Fruit fly (Drosophila melanogaster) whole organism, prepupa: ENCODE measurements around the gene CG15528.

Experiments
- CG10631 ChIP-seq: fragments of 200-800 bp; sonication (Bioruptor generic); optimal IDR thresholded peaks from 2 replicates; lab custom pipeline; 2016; ENCODE audit warnings: missing biosample characterization, missing genetic modification characterization
- CG10669 ChIP-seq: fragments of 200-800 bp; sonication (Bioruptor generic); optimal IDR thresholded peaks from 3 replicates; lab custom pipeline; 2018; ENCODE audit warnings: missing biosample characterization, mild to moderate bottlenecking, missing genetic modification characterization, moderate library complexity
- CG11294 ChIP-seq: fragments of 200-800 bp; sonication (Bioruptor generic); IDR thresholded peaks from 2 replicates; pipeline ENCODE4 v1.3.6; 2022; ENCODE audit warnings: missing biosample characterization, missing genetic modification characterization
- CG11762 ChIP-seq: fragments of 200-800 bp; sonication (Bioruptor generic); optimal IDR thresholded peaks from 3 replicates; lab custom pipeline; 2016; ENCODE audit warnings: missing biosample characterization, missing genetic modification characterization; ENCODE audit not compliant: insufficient read depth
- CG11902 ChIP-seq: fragments of 200-800 bp; sonication (Bioruptor generic); optimal IDR thresholded peaks from 3 replicates; lab custom pipeline; 2016; ENCODE audit warnings: missing biosample characterization, missing genetic modification characterization
- CG15336 ChIP-seq: fragments of 200-800 bp; sonication (Bioruptor generic); IDR thresholded peaks from 2 replicates; pipeline ENCODE4 v1.3.6; 2022; ENCODE audit warnings: missing biosample characterization, missing genetic modification characterization
- CG1621 ChIP-seq: fragments of 200-800 bp; sonication (Bioruptor generic); optimal IDR thresholded peaks from 3 replicates; lab custom pipeline; 2018; ENCODE audit warnings: missing biosample characterization, mild to moderate bottlenecking, missing genetic modification characterization
- CG3032 ChIP-seq: fragments of 200-800 bp; optimal IDR thresholded peaks from 2 replicates; lab custom pipeline; 2019; ENCODE audit warnings: missing biosample characterization, mild to moderate bottlenecking, missing genetic modification characterization, moderate library complexity
- CG31627 ChIP-seq: fragments of 200-800 bp; sonication (Bioruptor generic); optimal IDR thresholded peaks from 3 replicates; lab custom pipeline; 2016; ENCODE audit warnings: missing biosample characterization, missing genetic modification characterization
- CG32006 ChIP-seq: fragments of 200-800 bp; sonication (Bioruptor generic); optimal IDR thresholded peaks from 3 replicates; lab custom pipeline; 2017; ENCODE audit warnings: missing biosample characterization, mild to moderate bottlenecking, missing genetic modification characterization
- CG3919 ChIP-seq: fragments of 200-800 bp; sonication (Bioruptor generic); optimal IDR thresholded peaks from 3 replicates; lab custom pipeline; 2016; ENCODE audit warnings: missing biosample characterization, missing genetic modification characterization
- CG4318 ChIP-seq: fragments of 200-800 bp; sonication (Bioruptor generic); optimal IDR thresholded peaks from 3 replicates; lab custom pipeline; 2017; ENCODE audit warnings: missing biosample characterization, mild to moderate bottlenecking, missing genetic modification characterization
- CG6163 ChIP-seq: fragments of 200-800 bp; sonication (Bioruptor generic); IDR thresholded peaks from 3 replicates; pipeline ENCODE4 v1.3.6; 2022; ENCODE audit warnings: missing biosample characterization, missing genetic modification characterization
- CG6276 ChIP-seq: fragments of 200-800 bp; sonication (Bioruptor generic); optimal IDR thresholded peaks from 2 replicates; lab custom pipeline; 2017; ENCODE audit warnings: missing biosample characterization, mild to moderate bottlenecking, missing genetic modification characterization
- CG6808 ChIP-seq: fragments of 200-800 bp; sonication (Bioruptor generic); optimal IDR thresholded peaks from 3 replicates; lab custom pipeline; 2017; ENCODE audit warnings: missing biosample characterization, missing genetic modification characterization, mild to moderate bottlenecking, moderate library complexity, missing genetic modification reagents
- CG6854 ChIP-seq: fragments of 200-800 bp; sonication (Bioruptor generic); optimal IDR thresholded peaks from 2 replicates; lab custom pipeline; 2017; ENCODE audit warnings: missing biosample characterization, mild to moderate bottlenecking, missing genetic modification characterization
- CG8119 ChIP-seq: fragments of 200-800 bp; sonication (Bioruptor generic); IDR thresholded peaks from 3 replicates; pipeline ENCODE4 v1.3.6; 2022; ENCODE audit warnings: missing biosample characterization, missing genetic modification characterization
- CG8319 ChIP-seq: fragments of 200-800 bp; sonication (Bioruptor generic); optimal IDR thresholded peaks from 3 replicates; lab custom pipeline; 2016; ENCODE audit warnings: missing biosample characterization, missing genetic modification characterization
- CG8632 ChIP-seq: fragments of 200-800 bp; sonication (Bioruptor generic); optimal IDR thresholded peaks from 3 replicates; lab custom pipeline; 2016; ENCODE audit warnings: missing biosample characterization, missing genetic modification characterization
- CG9139 ChIP-seq: fragments of 200-800 bp; sonication (Bioruptor generic); optimal IDR thresholded peaks from 3 replicates; lab custom pipeline; 2017; ENCODE audit warnings: missing biosample characterization, mild to moderate bottlenecking, missing genetic modification characterization
- Eip78C ChIP-seq: fragments of 200-800 bp; sonication (Bioruptor generic); peaks from one replicate; lab custom pipeline; 2016; ENCODE audit warnings: missing biosample characterization, missing genetic modification characterization
- Eip93F ChIP-seq: fragments of 200-800 bp; sonication (Bioruptor generic); optimal IDR thresholded peaks from 2 replicates; lab custom pipeline; 2016; ENCODE audit warnings: missing biosample characterization, mild to moderate bottlenecking, missing genetic modification characterization
- Ets21C ChIP-seq: fragments of 200-800 bp; sonication (Bioruptor generic); optimal IDR thresholded peaks from 3 replicates; lab custom pipeline; 2016; ENCODE audit warnings: missing biosample characterization, missing genetic modification characterization
- Ets96B ChIP-seq: fragments of 200-800 bp; optimal IDR thresholded peaks from 2 replicates; lab custom pipeline; 2019; ENCODE audit warnings: missing biosample characterization, mild to moderate bottlenecking, missing genetic modification characterization, moderate library complexity
- Gug ChIP-seq: fragments of 200-800 bp; sonication (Bioruptor generic); IDR thresholded peaks from 2 replicates; pipeline ENCODE4 v1.3.6; 2022; ENCODE audit warnings: missing biosample characterization, missing genetic modification characterization
- Hr38 ChIP-seq: sonication (Bioruptor generic); optimal IDR thresholded peaks from 2 replicates; lab custom pipeline; 2016; ENCODE audit warnings: missing biosample characterization, missing genetic modification characterization
- Hr39 ChIP-seq: fragments of 200-800 bp; sonication (Bioruptor generic); optimal IDR thresholded peaks from 2 replicates; lab custom pipeline; 2016; ENCODE audit warnings: missing biosample characterization, missing genetic modification characterization
- Hr4 ChIP-seq: fragments of 200-800 bp; sonication (Bioruptor generic); optimal IDR thresholded peaks from 3 replicates; lab custom pipeline; 2016; ENCODE audit warnings: missing biosample characterization, missing genetic modification characterization
- Lpt ChIP-seq: fragments of 200-800 bp; sonication (Bioruptor generic); optimal IDR thresholded peaks from 3 replicates; lab custom pipeline; 2016; ENCODE audit warnings: missing biosample characterization, missing genetic modification characterization
- Met ChIP-seq: fragments of 200-800 bp; sonication (Bioruptor generic); optimal IDR thresholded peaks from 3 replicates; lab custom pipeline; 2016; ENCODE audit warnings: missing biosample characterization, missing genetic modification characterization
- OdsH ChIP-seq: fragments of 200-800 bp; sonication (Bioruptor generic); optimal IDR thresholded peaks from 3 replicates; lab custom pipeline; 2016; ENCODE audit warnings: missing biosample characterization, missing genetic modification characterization
- Smox ChIP-seq: fragments of 200-800 bp; sonication (Bioruptor generic); optimal IDR thresholded peaks from 3 replicates; lab custom pipeline; 2016; ENCODE audit warnings: missing biosample characterization, missing genetic modification characterization
- Sox102F ChIP-seq: fragments of 200-800 bp; sonication (Bioruptor generic); optimal IDR thresholded peaks from 2 replicates; lab custom pipeline; 2016; ENCODE audit warnings: missing biosample characterization, mild to moderate bottlenecking, missing genetic modification characterization
- Sox14 ChIP-seq: fragments of 200-800 bp; sonication (Bioruptor generic); optimal IDR thresholded peaks from 3 replicates; lab custom pipeline; 2016; ENCODE audit warnings: missing biosample characterization, missing genetic modification characterization
- achi ChIP-seq: fragments of 200-800 bp; sonication (Bioruptor generic); optimal IDR thresholded peaks from 3 replicates; lab custom pipeline; 2016; ENCODE audit warnings: missing biosample characterization, missing genetic modification characterization
- acj6 ChIP-seq: fragments of 200-800 bp; sonication (Bioruptor generic); optimal IDR thresholded peaks from 3 replicates; lab custom pipeline; 2016; ENCODE audit warnings: missing biosample characterization, missing genetic modification characterization
- cyc ChIP-seq: fragments of 200-800 bp; sonication (Bioruptor generic); optimal IDR thresholded peaks from 3 replicates; lab custom pipeline; 2016; ENCODE audit warnings: missing biosample characterization, missing genetic modification characterization
- dac ChIP-seq: fragments of 200-800 bp; sonication (Bioruptor generic); optimal IDR thresholded peaks from 2 replicates; lab custom pipeline; 2017; ENCODE audit warnings: missing biosample characterization, mild to moderate bottlenecking, missing genetic modification characterization
- dsx ChIP-seq: fragments of 200-800 bp; optimal IDR thresholded peaks from 3 replicates; lab custom pipeline; 2019; ENCODE audit warnings: missing biosample characterization, mild to moderate bottlenecking, missing genetic modification characterization, moderate library complexity; ENCODE audit not compliant: poor library complexity, severe bottlenecking
- eg ChIP-seq: fragments of 200-800 bp; sonication (Bioruptor generic); IDR thresholded peaks from 3 replicates; pipeline ENCODE4 v1.3.6; 2022; ENCODE audit warnings: missing biosample characterization, missing genetic modification characterization
- esn ChIP-seq: fragments of 200-800 bp; sonication (Bioruptor generic); optimal IDR thresholded peaks from 2 replicates; lab custom pipeline; 2016; ENCODE audit warnings: missing biosample characterization, mild to moderate bottlenecking, missing genetic modification characterization, moderate library complexity
- fd59A ChIP-seq: fragments of 200-800 bp; sonication (Bioruptor generic); optimal IDR thresholded peaks from 2 replicates; lab custom pipeline; 2017; ENCODE audit warnings: missing biosample characterization, mild to moderate bottlenecking, missing genetic modification characterization, missing genetic modification reagents
- fd85E ChIP-seq: fragments of 200-800 bp; sonication (Bioruptor generic); optimal IDR thresholded peaks from 3 replicates; lab custom pipeline; 2016; ENCODE audit warnings: missing biosample characterization, missing genetic modification characterization
- pdm3 ChIP-seq: fragments of 200-800 bp; sonication (Bioruptor generic); optimal IDR thresholded peaks from 3 replicates; lab custom pipeline; 2016; ENCODE audit warnings: missing biosample characterization, missing genetic modification characterization
- spab ChIP-seq: fragments of 200-800 bp; sonication (Bioruptor generic); optimal IDR thresholded peaks from 2 replicates; lab custom pipeline; 2017; ENCODE audit warnings: missing biosample characterization, mild to moderate bottlenecking, missing genetic modification characterization, missing genetic modification reagents
- ss ChIP-seq, 2 experiments: fragments of 200-800 bp; sonication (Bioruptor generic); optimal IDR thresholded peaks; 2 replicates in 1 of 2; 3 replicates in 1 of 2; lab custom pipeline; 2017 to 2018; ENCODE audit warnings: mild to moderate bottlenecking in 2 of 2, missing biosample characterization in 2 of 2, missing genetic modification characterization in 2 of 2, moderate library complexity in 1 of 2
- svp ChIP-seq: fragments of 200-800 bp; sonication (Bioruptor generic); peaks from one replicate; lab custom pipeline; 2016; ENCODE audit warnings: missing biosample characterization, missing genetic modification characterization
- topi ChIP-seq: fragments of 200-800 bp; sonication (Bioruptor generic); optimal IDR thresholded peaks from 3 replicates; lab custom pipeline; 2016; ENCODE audit warnings: missing biosample characterization, missing genetic modification characterization
- vri ChIP-seq: fragments of 200-800 bp; sonication (Bioruptor generic); optimal IDR thresholded peaks from 3 replicates; lab custom pipeline; 2016; ENCODE audit warnings: missing biosample characterization, mild to moderate bottlenecking, missing genetic modification characterization

CG15528 gene

DNA sequence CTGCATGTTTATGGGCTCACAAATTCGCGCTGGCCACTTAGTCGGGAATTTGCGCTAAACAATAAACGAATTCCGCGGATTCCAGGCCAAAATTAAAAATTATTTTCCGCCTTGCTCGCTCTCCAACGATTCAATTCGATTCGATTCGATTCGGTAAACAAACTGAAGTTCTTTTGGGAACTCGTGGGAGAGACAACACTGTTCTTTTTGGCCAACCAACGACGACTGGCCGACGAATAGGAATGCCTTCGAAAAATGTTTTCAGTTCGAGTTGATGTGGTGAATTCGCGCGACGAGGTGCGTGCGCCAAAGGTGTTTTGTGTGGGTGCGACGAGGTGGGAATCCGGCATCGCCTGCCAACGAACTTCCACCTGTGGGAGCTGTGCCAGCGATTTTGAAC is at the start of gene CG15528:
CG15528 (minus strand) TSS at position 180 of the 400 bp plus-strand sequence.
- TF ChIP-seq CG6854 (no peak), OdsH (GFP tag; lab: Kevin White, UChicago) (no peak), Sox14 (GFP tag; lab: Kevin White, UChicago) (no peak), ss (GFP tag; optimal IDR thresholded peaks at IDR 0.05; lab: Kevin White, UChicago) (no peak), CG8319 (GFP tag; lab: Kevin White, UChicago) (no peak), svp (GFP tag; lab: Kevin White, UChicago) (no peak), Eip93F (no peak), Hr38 (no peak)

dm6 chr3R:30101389-30101935 is 49.5 kb upstream of the CG15528 start:
- TF ChIP-seq dac (GFP tag; lab: Kevin White, UChicago): no peak
- TF ChIP-seq dsx (GFP tag; lab: Kevin White, UChicago): no peak
- no peak for TF ChIP-seq CG10631 (GFP tag; lab: Kevin White, UChicago)
- TF ChIP-seq fd85E (GFP tag; lab: Kevin White, UChicago): no peak
- peak; percentile 46 for TF ChIP-seq pdm3
- TF ChIP-seq CG6163: peak; percentile 71
- TF ChIP-seq Hr39 (GFP tag; lab: Kevin White, UChicago): peak; percentile 47
- peak; percentile 38; the same call in 1 of the 2 replicates for TF ChIP-seq Gug
- no peak for TF ChIP-seq vri (GFP tag; lab: Kevin White, UChicago)
- no peak for TF ChIP-seq CG11762 (GFP tag; lab: Kevin White, UChicago)
- TF ChIP-seq svp (GFP tag; lab: Kevin White, UChicago): peak; percentile 93
- peak; percentile 18 for TF ChIP-seq CG3032 (tag; lab: Kevin White, UChicago)
- TF ChIP-seq CG6276 (GFP tag; lab: Kevin White, UChicago): no peak
- peak; percentile 15 for TF ChIP-seq CG8319 (GFP tag; lab: Kevin White, UChicago)
- TF ChIP-seq Eip93F: no peak
- no peak for TF ChIP-seq Sox102F
- no peak for TF ChIP-seq topi
- no peak for TF ChIP-seq CG11902 (GFP tag; lab: Kevin White, UChicago)
- TF ChIP-seq Met (GFP tag; lab: Kevin White, UChicago): peak; percentile 51
- TF ChIP-seq acj6: peak; percentile 39
- TF ChIP-seq Hr38: no peak
- peak; percentile 27 for TF ChIP-seq Ets96B (tag; lab: Kevin White, UChicago)
- TF ChIP-seq spab: no peak
- no peak for TF ChIP-seq CG3919 (GFP tag; lab: Kevin White, UChicago)
- no peak for TF ChIP-seq fd59A (GFP tag; lab: Kevin White, UChicago)
- no peak for TF ChIP-seq Eip78C (GFP tag; lab: Kevin White, UChicago)
- peak; percentile 7 for TF ChIP-seq CG4318 (GFP tag; lab: Kevin White, UChicago)
- TF ChIP-seq CG11294 (GFP tag; lab: Robert Waterston, UW): 0 out of 2 replicates have a peak, but pooled peaks have one; percentile 16
- TF ChIP-seq cyc: no peak
- TF ChIP-seq OdsH (GFP tag; lab: Kevin White, UChicago): peak; percentile 44
- peak; percentile 46 for TF ChIP-seq CG32006
- peak; percentile 62; the same call in 1 of the 2 replicates for TF ChIP-seq CG15336 (GFP tag; lab: Robert Waterston, UW)
- no peak for TF ChIP-seq achi (GFP tag; lab: Kevin White, UChicago)
- TF ChIP-seq CG6854: no peak
- peak; percentile 25 for TF ChIP-seq CG8632 (GFP tag; lab: Kevin White, UChicago)
- peak; percentile 31 for TF ChIP-seq CG31627 (GFP tag; lab: Kevin White, UChicago)
- TF ChIP-seq CG10669 (GFP tag; lab: Kevin White, UChicago): peak; percentile 13
- TF ChIP-seq Lpt (GFP tag; lab: Kevin White, UChicago): no peak
- peak; percentile 21 for TF ChIP-seq CG1621 (tag; lab: Kevin White, UChicago)
- peak; percentile 49; the same call in 1 of the 3 replicates for TF ChIP-seq CG8119 (GFP tag; lab: Robert Waterston, UW)
- peak; percentile 4 for TF ChIP-seq Sox14 (GFP tag; lab: Kevin White, UChicago)
- peak; percentile 65; the same call in 2 of the 3 replicates for TF ChIP-seq eg (GFP tag; lab: Robert Waterston, UW)
- TF ChIP-seq Ets21C (GFP tag; lab: Kevin White, UChicago): no peak
- no peak for TF ChIP-seq esn (GFP tag; lab: Kevin White, UChicago)
- peak; percentile 43 for TF ChIP-seq Hr4 (GFP tag; lab: Kevin White, UChicago)
- TF ChIP-seq CG9139 (GFP tag; lab: Kevin White, UChicago): no peak
- TF ChIP-seq Smox (GFP tag; lab: Kevin White, UChicago): no peak
- no peak for TF ChIP-seq CG6808 (GFP tag; lab: Kevin White, UChicago)
